Fruit fly (Drosophila melanogaster): ENCODE measurements around the gene Cyp28a5.

- no peak for TF ChIP-seq CG12605 (GFP tag; IDR thresholded peaks at IDR 0.05)
- TF ChIP-seq fd96Ca (GFP tag; IDR thresholded peaks at IDR 0.05) = no peak
- TF ChIP-seq rn (GFP tag; IDR thresholded peaks at IDR 0.05) = 0 out of 2 replicates have a peak, but pooled peaks have one; percentile 3
- peak; percentile 65 for TF ChIP-seq CG14655 (GFP tag; optimal IDR thresholded peaks at IDR 0.05)
- TF ChIP-seq CG13204 (GFP tag; optimal IDR thresholded peaks at IDR 0.05) = no peak
- TF ChIP-seq CG34367 (tag; optimal IDR thresholded peaks at IDR 0.05) = no peak
- peak; percentile 66 for TF ChIP-seq CG8301 (tag; optimal IDR thresholded peaks at IDR 0.05)
- TF ChIP-seq CG17806 (tag; optimal IDR thresholded peaks at IDR 0.05) = no peak
- TF ChIP-seq Ets98B (GFP tag; IDR thresholded peaks at IDR 0.05) = no peak
- TF ChIP-seq Pif1B (GFP tag; optimal IDR thresholded peaks at IDR 0.05) = no peak
These were observed 47.6 kb downstream of the Cyp28a5 start for dm6 chr2L:14024746-14025105.
